Fruit fly (Drosophila melanogaster): ENCODE measurements around the gene CG17378.
A peak's percentile ranks its signal among the peaks of the same experiment; 100 is the strongest.

CG17378 gene

DNA sequence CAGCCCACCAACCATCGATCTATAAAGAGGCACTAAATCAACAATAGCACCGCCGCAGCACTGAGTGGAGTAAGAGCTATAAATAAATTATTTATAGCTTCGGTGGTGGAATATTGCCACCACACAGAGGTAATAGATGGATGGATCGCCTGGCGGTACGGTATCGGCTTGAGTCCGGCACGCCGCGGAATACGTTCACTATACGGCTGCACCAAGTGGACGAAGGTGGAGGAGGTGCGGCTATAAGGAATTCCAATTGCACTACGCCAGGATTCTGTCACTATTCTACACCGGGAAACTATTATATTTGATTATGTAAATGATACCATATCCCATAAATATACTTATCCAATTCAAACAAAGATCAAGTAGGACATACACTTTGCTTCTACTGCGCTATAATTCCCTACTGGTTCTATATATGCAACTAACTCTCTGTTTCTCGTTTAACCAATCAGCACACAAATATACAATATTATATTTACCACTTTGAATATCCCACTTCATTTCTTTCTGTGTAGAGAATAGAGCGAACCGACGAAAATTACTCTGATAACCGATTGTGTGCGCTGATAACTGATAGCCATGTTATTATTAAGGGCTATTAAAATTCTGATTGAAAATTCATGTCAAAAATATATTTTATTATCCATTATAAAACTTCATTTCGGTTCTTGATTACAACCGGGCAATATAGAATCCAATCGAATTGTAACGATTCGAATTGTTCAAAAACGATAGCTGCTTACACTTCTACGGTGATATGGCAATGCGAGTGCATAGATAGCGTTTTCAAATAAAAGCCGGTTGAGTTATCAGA is 45.6 kb downstream of the CG17378 start (continued):
- TF ChIP-seq hbn (GFP tag; IDR thresholded peaks at IDR 0.05; ENCODE audit: partially characterized antibody), result no peak
- TF ChIP-seq CG30431 (GFP tag; optimal IDR thresholded peaks at IDR 0.05), result no peak
- TF ChIP-seq CG11456 (GFP tag; IDR thresholded peaks at IDR 0.05), result no peak
- no peak for TF ChIP-seq CG17568 (GFP tag; optimal IDR thresholded peaks at IDR 0.05)
- peak; percentile 16; the same call in 1 of the 2 replicates for TF ChIP-seq wor (GFP tag; IDR thresholded peaks at IDR 0.05)
- no peak for TF ChIP-seq cg (GFP tag; optimal IDR thresholded peaks at IDR 0.05)
- TF ChIP-seq CG4617 (GFP tag; optimal IDR thresholded peaks at IDR 0.05; ENCODE audit: borderline replicate concordance), result no peak
- TF ChIP-seq CG5180 (GFP tag; optimal IDR thresholded peaks at IDR 0.05), result no peak
- TF ChIP-seq al (GFP tag; IDR thresholded peaks at IDR 0.05), result peak; percentile 16; the same call in 1 of the 2 replicates
- 0 out of 2 replicates have a peak, but pooled peaks have one; percentile 23 for TF ChIP-seq CG9932 (GFP tag; IDR thresholded peaks at IDR 0.05)
- no peak for TF ChIP-seq Fer2 (tag; optimal IDR thresholded peaks at IDR 0.05)
- no peak for TF ChIP-seq CG11560 (tag; IDR thresholded peaks at IDR 0.05)
- TF ChIP-seq Asciz (GFP tag; optimal IDR thresholded peaks at IDR 0.05), result no peak
- TF ChIP-seq ind (GFP tag; optimal IDR thresholded peaks at IDR 0.05), result peak; percentile 10
- no peak for TF ChIP-seq da (GFP tag; optimal IDR thresholded peaks at IDR 0.05)
- TF ChIP-seq bigmax (GFP tag; optimal IDR thresholded peaks at IDR 0.05), result no peak
- peak; percentile 47 for TF ChIP-seq CG17829 (tag; optimal IDR thresholded peaks at IDR 0.05)
- no peak for TF ChIP-seq gt (GFP tag; IDR thresholded peaks at IDR 0.05)
- no peak for TF ChIP-seq pho (GFP tag; optimal IDR thresholded peaks at IDR 0.05)
- TF ChIP-seq toy (GFP tag; IDR thresholded peaks at IDR 0.05), result no peak
- TF ChIP-seq vnd (GFP tag; IDR thresholded peaks at IDR 0.05; ENCODE audit: partially characterized antibody), result no peak
- no peak for TF ChIP-seq her (GFP tag; optimal IDR thresholded peaks at IDR 0.05)
- TF ChIP-seq lab (GFP tag; optimal IDR thresholded peaks at IDR 0.05), result peak; percentile 5
- TF ChIP-seq CG2199 (GFP tag; IDR thresholded peaks at IDR 0.05), result no peak
- no peak for TF ChIP-seq pzg (GFP tag; optimal IDR thresholded peaks at IDR 0.05)
- no peak for TF ChIP-seq Aef1 (GFP tag; IDR thresholded peaks at IDR 0.05)
- no peak for TF ChIP-seq CG14441 (GFP tag; IDR thresholded peaks at IDR 0.05)
- no peak for TF ChIP-seq CG11723 (GFP tag; optimal IDR thresholded peaks at IDR 0.05)
- TF ChIP-seq dmrt99B (tag; optimal IDR thresholded peaks at IDR 0.05), result peak; percentile 24
- no peak for TF ChIP-seq unc-4 (GFP tag; IDR thresholded peaks at IDR 0.05; ENCODE audit: partially characterized antibody)
- TF ChIP-seq CG8359 (GFP tag; optimal IDR thresholded peaks at IDR 0.05; ENCODE audit: borderline replicate concordance), result no peak
- no peak for TF ChIP-seq CG8765 (GFP tag; IDR thresholded peaks at IDR 0.05)
- TF ChIP-seq CG10431 (GFP tag; optimal IDR thresholded peaks at IDR 0.05), result peak; percentile 9
- TF ChIP-seq CG15601 (tag; optimal IDR thresholded peaks at IDR 0.05), result peak; percentile 53
- 0 out of 2 replicates have a peak, but pooled peaks have one; percentile 22 for TF ChIP-seq Gsc (GFP tag; IDR thresholded peaks at IDR 0.05)
- TF ChIP-seq CG10321 (GFP tag; IDR thresholded peaks at IDR 0.05), result no peak
- no peak for TF ChIP-seq sima (GFP tag; optimal IDR thresholded peaks at IDR 0.05)
- TF ChIP-seq CG16813 (GFP tag; IDR thresholded peaks at IDR 0.05; ENCODE audit: partially characterized antibody), result no peak
- no peak for TF ChIP-seq CG7963 (GFP tag; IDR thresholded peaks at IDR 0.05; ENCODE audit: partially characterized antibody)
- TF ChIP-seq CG12299 (tag; optimal IDR thresholded peaks at IDR 0.05), result no peak
- TF ChIP-seq Spps (tag; optimal IDR thresholded peaks at IDR 0.05), result no peak
- no peak for TF ChIP-seq klu (GFP tag; IDR thresholded peaks at IDR 0.05)
- no peak for TF ChIP-seq Nf-YB (GFP tag; optimal IDR thresholded peaks at IDR 0.05)
- peak; percentile 14 for TF ChIP-seq Chrac-16 (GFP tag; optimal IDR thresholded peaks at IDR 0.05)
- peak; percentile 51 for TF ChIP-seq CG30403 (GFP tag; optimal IDR thresholded peaks at IDR 0.05)
- TF ChIP-seq CG7928 (GFP tag; optimal IDR thresholded peaks at IDR 0.05), result no peak
- TF ChIP-seq CG17802 (tag; optimal IDR thresholded peaks at IDR 0.05), result no peak
- TF ChIP-seq CG8944 (GFP tag; optimal IDR thresholded peaks at IDR 0.05), result no peak
- TF ChIP-seq CG6654 (GFP tag; optimal IDR thresholded peaks at IDR 0.05), result no peak
